Worm (Caenorhabditis elegans) whole organism, L1 larva: Measurements from ENCODE around the gene F25G6.9.

Experiments used
- Y116A8C.19 ChIP-seq: sonication (generic microtip); optimal IDR thresholded peaks from 2 replicates; lab custom pipeline; 2016; ENCODE audit warnings: missing compliant biosample characterization, missing genetic modification characterization, borderline replicate concordance
- ceh-82 ChIP-seq, 3 experiments: fragments of 150-350 bp in 1 of 3; sonication (generic microtip) in 2 of 3; optimal IDR thresholded peaks; 2 replicates each; lab custom pipeline; 2014 to 2017; ENCODE audit warnings: missing biosample characterization in 3 of 3, missing genetic modification characterization in 3 of 3
- lin-15B ChIP-seq: fragments of 150-350 bp; sonication (generic microtip); optimal IDR thresholded peaks from 3 replicates; lab custom pipeline; 2014; ENCODE audit warnings: missing biosample characterization, missing genetic modification characterization
- nhr-28 ChIP-seq: fragments of 150-350 bp; optimal IDR thresholded peaks from 2 replicates; lab custom pipeline; 2014; ENCODE audit warnings: missing biosample characterization, missing genetic modification characterization
- sox-4 ChIP-seq: sonication (generic microtip); optimal IDR thresholded peaks from 2 replicates; lab custom pipeline; 2016; ENCODE audit warnings: missing genetic modification characterization, missing compliant biosample characterization

DNA sequence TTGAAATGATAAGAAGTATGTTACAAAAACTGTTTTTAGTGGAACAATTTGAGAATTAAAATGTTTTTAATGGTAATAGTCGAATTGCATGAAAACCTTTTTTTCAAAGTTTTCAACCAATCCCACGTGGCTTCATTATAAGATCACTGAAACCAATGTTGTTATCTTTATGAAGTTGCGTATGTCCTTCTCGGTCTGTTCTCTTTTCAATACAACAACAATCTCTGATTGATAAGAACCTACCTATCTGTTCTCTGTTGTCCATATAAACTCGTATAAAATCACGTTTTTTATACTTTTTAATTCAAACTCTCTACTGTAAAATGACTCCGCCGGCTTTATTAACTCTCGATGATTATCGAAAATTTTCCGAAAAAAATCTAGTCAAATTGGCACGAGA lies 33.5 kb upstream of the F25G6.9 start, which contains the start of gene F41E6.5:
- no peak for TF ChIP-seq sox-4 (tag; lab: Kevin White, UChicago)
- TF ChIP-seq Y116A8C.19 (tag; lab: Kevin White, UChicago), result no peak
- no peak for TF ChIP-seq lin-15B (tag; lab: Kevin White, UChicago)
- no peak for TF ChIP-seq nhr-28 (tag; lab: Kevin White, UChicago)
- TF ChIP-seq ceh-82 (tag; optimal IDR thresholded peaks at IDR 0.05; lab: Kevin White, UChicago), result no peak
